Fruit fly (Drosophila melanogaster): ENCODE data around the gene TwdlL.

Gene TwdlL

dm6 chr3R:26639503-26640075, 14.1 kb upstream of the TwdlL start, which contains the start of gene TwdlD:
Gene TwdlD, plus strand, starts transcription at chr3R:26640025.
- no peak for TF ChIP-seq CG14711 (tag; optimal IDR thresholded peaks at IDR 0.05)
- no peak for TF ChIP-seq Mnt (GFP tag; optimal IDR thresholded peaks at IDR 0.05)
- TF ChIP-seq toe (GFP tag; optimal IDR thresholded peaks at IDR 0.05): no peak
- TF ChIP-seq CG5204 (GFP tag; optimal IDR thresholded peaks at IDR 0.05): no peak
- no peak for TF ChIP-seq Crg-1 (GFP tag; optimal IDR thresholded peaks at IDR 0.05)
- no peak for TF ChIP-seq pad (GFP tag; optimal IDR thresholded peaks at IDR 0.05)
- TF ChIP-seq cic (GFP tag; optimal IDR thresholded peaks at IDR 0.05): no peak
- TF ChIP-seq CG7045 (GFP tag; optimal IDR thresholded peaks at IDR 0.05): no peak
- no peak for TF ChIP-seq tj (GFP tag; optimal IDR thresholded peaks at IDR 0.05)
- TF ChIP-seq kay (GFP tag; ENCODE audit: borderline replicate concordance): no peak
- no peak for TF ChIP-seq cnc (optimal IDR thresholded peaks at IDR 0.05)
- TF ChIP-seq CG12768 (GFP tag; optimal IDR thresholded peaks at IDR 0.05): no peak
- TF ChIP-seq CG33017 (tag; optimal IDR thresholded peaks at IDR 0.05): no peak
- no peak for TF ChIP-seq Clk (GFP tag; optimal IDR thresholded peaks at IDR 0.05)

dm6 chr3R:26636388-26636787, 10.9 kb upstream of the TwdlL start, which contains the start of gene TwdlS:
Gene TwdlS, plus strand, starts transcription at chr3R:26636688.
- no peak for TF ChIP-seq ovo (GFP tag; optimal IDR thresholded peaks at IDR 0.05)
- no peak for TF ChIP-seq Hr96 (GFP tag; optimal IDR thresholded peaks at IDR 0.05)
- TF ChIP-seq CG5204 (GFP tag; optimal IDR thresholded peaks at IDR 0.05): no peak
- TF ChIP-seq CG7101 (tag; optimal IDR thresholded peaks at IDR 0.05): no peak
- no peak for TF ChIP-seq CG11617 (GFP tag; optimal IDR thresholded peaks at IDR 0.05)

- no peak for TF ChIP-seq CG12768 (GFP tag; optimal IDR thresholded peaks at IDR 0.05)
- TF ChIP-seq bab1 (GFP tag; optimal IDR thresholded peaks at IDR 0.05): no peak
- TF ChIP-seq Clk (GFP tag; optimal IDR thresholded peaks at IDR 0.05): no peak
- TF ChIP-seq CG1620 (GFP tag; optimal IDR thresholded peaks at IDR 0.05): no peak
- no peak for TF ChIP-seq kay (GFP tag; ENCODE audit: borderline replicate concordance)
- TF ChIP-seq tj (GFP tag; optimal IDR thresholded peaks at IDR 0.05): no peak
- no peak for TF ChIP-seq CG7101 (tag; optimal IDR thresholded peaks at IDR 0.05)
- TF ChIP-seq Mnt (GFP tag; optimal IDR thresholded peaks at IDR 0.05): no peak
- no peak for TF ChIP-seq CG5204 (GFP tag; optimal IDR thresholded peaks at IDR 0.05)
- no peak for TF ChIP-seq ovo (GFP tag; optimal IDR thresholded peaks at IDR 0.05)
- no peak for TF ChIP-seq cnc (optimal IDR thresholded peaks at IDR 0.05)
- no peak for TF ChIP-seq cic (GFP tag; optimal IDR thresholded peaks at IDR 0.05)
- no peak for TF ChIP-seq pad (GFP tag; optimal IDR thresholded peaks at IDR 0.05)
- TF ChIP-seq Crg-1 (GFP tag; optimal IDR thresholded peaks at IDR 0.05): no peak
- no peak for TF ChIP-seq CG14711 (tag; optimal IDR thresholded peaks at IDR 0.05)
- no peak for TF ChIP-seq Hr96 (GFP tag; optimal IDR thresholded peaks at IDR 0.05)
These were observed 9.1 kb upstream of the TwdlL start, which contains the start of gene TwdlR for dm6 chr3R:26634585-26634984. Gene TwdlR, plus strand, starts transcription at chr3R:26634885.

- TF ChIP-seq CG7045 (GFP tag; optimal IDR thresholded peaks at IDR 0.05) (no peak), cnc (optimal IDR thresholded peaks at IDR 0.05) (no peak), tj (GFP tag; optimal IDR thresholded peaks at IDR 0.05) (no peak)
These were observed 8.0 kb upstream of the TwdlL start, which contains the start of gene TwdlH for dm6 chr3R:26633432-26633831. Gene TwdlH, plus strand, starts transcription at chr3R:26633732.

- TF ChIP-seq CG5204 (GFP tag; optimal IDR thresholded peaks at IDR 0.05) (no peak), CG7045 (GFP tag; optimal IDR thresholded peaks at IDR 0.05) (no peak), CG11617 (GFP tag; optimal IDR thresholded peaks at IDR 0.05) (no peak), kay (GFP tag; ENCODE audit: borderline replicate concordance) (no peak), ovo (GFP tag; optimal IDR thresholded peaks at IDR 0.05) (no peak), Hr96 (GFP tag; optimal IDR thresholded peaks at IDR 0.05) (no peak), tj (GFP tag; optimal IDR thresholded peaks at IDR 0.05) (no peak), cnc (optimal IDR thresholded peaks at IDR 0.05) (no peak), CG7101 (tag; optimal IDR thresholded peaks at IDR 0.05) (no peak), cic (GFP tag; optimal IDR thresholded peaks at IDR 0.05) (no peak), Mnt (GFP tag; optimal IDR thresholded peaks at IDR 0.05) (no peak), CG33017 (tag; optimal IDR thresholded peaks at IDR 0.05) (no peak), toe (GFP tag; optimal IDR thresholded peaks at IDR 0.05) (no peak), bab1 (GFP tag; optimal IDR thresholded peaks at IDR 0.05) (no peak), CG12768 (GFP tag; optimal IDR thresholded peaks at IDR 0.05) (no peak), Crg-1 (GFP tag; optimal IDR thresholded peaks at IDR 0.05) (no peak), CG1620 (GFP tag; optimal IDR thresholded peaks at IDR 0.05) (no peak), Clk (GFP tag; optimal IDR thresholded peaks at IDR 0.05) (no peak), pad (GFP tag; optimal IDR thresholded peaks at IDR 0.05) (no peak), CG14711 (tag; optimal IDR thresholded peaks at IDR 0.05) (no peak)
These were observed 7.6 kb upstream of the TwdlL start for dm6 chr3R:26633010-26633409.

dm6 chr3R:26631334-26631919, 6.0 kb upstream of the TwdlL start, which contains the start of gene TwdlN:
Gene TwdlN, plus strand, starts transcription at chr3R:26631869.
- TF ChIP-seq Mnt (GFP tag; optimal IDR thresholded peaks at IDR 0.05): no peak

dm6 chr3R:26629618-26630017, 4.2 kb upstream of the TwdlL start, which contains the start of gene TwdlJ:
Gene TwdlJ, plus strand, starts transcription at chr3R:26629918.
- no peak for TF ChIP-seq CG1620 (GFP tag; optimal IDR thresholded peaks at IDR 0.05)
- TF ChIP-seq pad (GFP tag; optimal IDR thresholded peaks at IDR 0.05): no peak
- no peak for TF ChIP-seq Mnt (GFP tag; optimal IDR thresholded peaks at IDR 0.05)
- TF ChIP-seq Crg-1 (GFP tag; optimal IDR thresholded peaks at IDR 0.05): no peak
- TF ChIP-seq cnc (optimal IDR thresholded peaks at IDR 0.05): no peak
- no peak for TF ChIP-seq toe (GFP tag; optimal IDR thresholded peaks at IDR 0.05)
- TF ChIP-seq cic (GFP tag; optimal IDR thresholded peaks at IDR 0.05): no peak
- no peak for TF ChIP-seq CG7101 (tag; optimal IDR thresholded peaks at IDR 0.05)
- no peak for TF ChIP-seq tj (GFP tag; optimal IDR thresholded peaks at IDR 0.05)
- no peak for TF ChIP-seq ovo (GFP tag; optimal IDR thresholded peaks at IDR 0.05)
- TF ChIP-seq CG14711 (tag; optimal IDR thresholded peaks at IDR 0.05): no peak
- no peak for TF ChIP-seq kay (GFP tag; ENCODE audit: borderline replicate concordance)
- no peak for TF ChIP-seq CG33017 (tag; optimal IDR thresholded peaks at IDR 0.05)
- no peak for TF ChIP-seq Hr96 (GFP tag; optimal IDR thresholded peaks at IDR 0.05)
- no peak for TF ChIP-seq CG7045 (GFP tag; optimal IDR thresholded peaks at IDR 0.05)
- TF ChIP-seq CG5204 (GFP tag; optimal IDR thresholded peaks at IDR 0.05): no peak
